Fruit fly (Drosophila melanogaster) S2 (cell line): Measurements from ENCODE around the gene CG14245.

Experiments
- CG8478 ChIP-seq: fragments of >200 bp; optimal IDR thresholded peaks from 2 replicates; lab custom pipeline; 2018
- CTCF ChIP-seq, 2 experiments: fragments of >200 bp; optimal IDR thresholded peaks; 2 replicates each; lab custom pipeline; 2018

CG14245 gene

DNA sequence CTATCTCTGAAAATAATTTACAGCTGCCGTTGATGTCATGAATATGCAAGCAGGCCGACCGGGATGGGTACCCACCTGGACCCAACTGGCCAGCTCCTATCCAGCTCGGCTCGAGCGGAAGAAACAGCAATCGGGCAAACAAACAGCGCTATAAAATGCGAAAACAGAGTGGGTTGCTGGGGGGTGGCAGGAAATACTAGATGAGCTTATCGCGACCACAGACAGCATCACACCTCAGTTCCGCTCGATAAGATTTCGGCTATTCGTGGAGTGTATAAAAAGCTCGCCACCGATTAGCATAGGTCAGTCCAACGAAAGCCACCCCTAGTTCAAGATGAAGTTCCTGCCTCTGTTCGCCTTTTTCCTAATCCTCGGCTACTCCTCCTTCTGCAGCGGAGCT, at the start of gene CG14245:
CG14245 (plus strand) TSS at position 301 of the 400 bp plus-strand sequence.
- TF ChIP-seq CTCF (optimal IDR thresholded peaks at IDR 0.05; lab: Kevin White, UChicago), result no peak
- TF ChIP-seq CG8478 (lab: Kevin White, UChicago), result no peak

- TF ChIP-seq CTCF (optimal IDR thresholded peaks at IDR 0.05; lab: Kevin White, UChicago) (no peak), CG8478 (lab: Kevin White, UChicago) (no peak)
Measured at dm6 chr3R:26681947-26682346, 46.6 kb upstream of the CG14245 start, which contains the start of gene beat-VII. Gene beat-VII (minus strand): TSS chr3R:26681966.

dm6 chr3R:26690197-26690596, 38.3 kb upstream of the CG14245 start:
- no peak for TF ChIP-seq CG8478 (lab: Kevin White, UChicago)
- no peak for TF ChIP-seq CTCF (optimal IDR thresholded peaks at IDR 0.05; lab: Kevin White, UChicago)

DNA sequence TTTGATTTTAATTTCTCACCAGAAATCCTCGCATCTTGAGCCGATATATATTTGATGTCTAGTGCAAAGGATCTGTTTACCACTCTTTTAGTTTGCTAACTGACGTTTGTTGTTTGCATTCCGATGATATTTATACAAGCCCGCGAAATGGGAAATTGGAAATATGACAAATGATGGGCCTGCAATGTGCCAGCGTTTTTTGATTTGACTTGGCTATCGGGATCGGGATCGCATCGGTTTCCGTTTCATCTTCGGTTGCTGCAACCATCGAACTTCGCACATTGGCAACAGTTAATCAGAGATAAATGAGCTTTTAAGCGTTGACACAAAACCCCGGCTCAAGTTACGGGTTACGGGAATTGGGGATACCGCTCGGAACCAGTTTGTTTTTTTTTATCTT, 35.0 kb upstream of the CG14245 start, which contains the start of gene TwdlQ:
TwdlQ (minus strand) TSS at position 101 of the 400 bp plus-strand sequence.
- TF ChIP-seq CG8478 (lab: Kevin White, UChicago) (no peak), CTCF (optimal IDR thresholded peaks at IDR 0.05; lab: Kevin White, UChicago) (no peak)

- no peak for TF ChIP-seq CG8478 (lab: Kevin White, UChicago)
- no peak for TF ChIP-seq CTCF (optimal IDR thresholded peaks at IDR 0.05; lab: Kevin White, UChicago)
Measured at dm6 chr3R:26700125-26700524, 28.4 kb upstream of the CG14245 start.

DNA sequence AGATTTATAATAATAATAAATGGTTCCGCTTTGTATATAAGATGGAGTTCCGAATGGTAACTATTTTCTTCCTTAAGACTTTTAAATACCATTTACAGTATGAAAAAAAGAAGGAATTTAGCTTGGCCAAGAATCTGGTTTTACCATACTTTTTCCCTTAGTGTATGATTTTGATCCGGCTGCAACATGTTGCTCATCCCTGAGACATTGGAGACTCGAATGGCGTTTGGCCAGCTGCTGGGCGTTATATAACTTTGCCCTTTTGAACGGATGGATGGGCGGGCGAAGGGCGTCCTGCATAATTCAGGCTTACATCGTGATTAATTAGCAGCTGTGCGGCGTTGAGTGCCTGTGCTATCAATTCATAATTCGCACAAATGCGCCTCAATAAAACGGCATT, 24.2 kb upstream of the CG14245 start:
- no peak for TF ChIP-seq CG8478 (lab: Kevin White, UChicago)
- no peak for TF ChIP-seq CTCF (optimal IDR thresholded peaks at IDR 0.05; lab: Kevin White, UChicago)

DNA sequence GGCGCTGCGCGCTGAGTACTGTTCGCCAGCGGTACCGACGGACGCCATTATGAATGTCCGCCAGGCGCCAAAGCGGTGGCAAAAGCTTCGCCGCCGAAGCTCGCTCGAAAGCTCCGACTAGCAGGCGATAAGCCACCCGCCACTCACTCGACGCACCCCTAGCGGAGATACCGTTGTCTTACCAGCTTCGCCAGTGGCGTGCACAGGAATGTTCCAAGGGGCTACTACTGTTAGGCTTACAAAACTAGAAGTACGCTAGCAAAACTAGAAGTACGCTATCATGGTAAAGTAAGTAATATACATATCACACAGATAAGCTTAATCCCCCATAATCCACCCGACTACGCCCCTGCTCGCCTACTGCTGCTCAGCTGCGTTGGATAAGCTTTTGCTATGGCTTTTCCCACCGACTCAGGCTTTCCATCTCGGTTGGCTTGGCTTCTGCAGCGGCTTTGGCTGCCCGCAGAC, 14.4 kb upstream of the CG14245 start, which contains the start of gene amon:
amon (minus strand) TSS at position 51 of the 468 bp plus-strand sequence.
- TF ChIP-seq CG8478 (lab: Kevin White, UChicago) (no peak), CTCF (optimal IDR thresholded peaks at IDR 0.05; lab: Kevin White, UChicago) (no peak)

DNA sequence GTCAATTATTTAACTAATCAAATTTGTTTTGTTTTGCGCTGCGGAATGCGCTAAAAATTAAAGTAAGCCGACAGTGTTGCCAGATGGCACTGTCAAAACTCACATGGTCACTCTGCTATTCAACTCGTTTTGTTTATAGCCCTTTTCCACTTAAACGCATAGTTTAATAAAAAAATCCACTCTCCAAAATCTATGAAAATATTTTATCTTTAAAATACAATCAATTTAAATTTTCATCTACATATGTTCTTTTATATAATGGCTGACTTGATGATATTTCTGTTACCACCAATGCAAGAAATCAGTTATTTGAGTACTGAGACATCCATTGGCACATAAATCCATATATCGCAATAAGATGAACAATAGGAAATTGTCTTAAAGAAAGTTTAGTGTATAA, 11.2 kb upstream of the CG14245 start, which contains the start of gene CG6425:
CG6425 (minus strand) TSS at position 95 of the 400 bp plus-strand sequence.
- no peak for TF ChIP-seq CG8478 (lab: Kevin White, UChicago)
- TF ChIP-seq CTCF (optimal IDR thresholded peaks at IDR 0.05; lab: Kevin White, UChicago), result peak in 1 of 2 experiments; percentile 20

DNA sequence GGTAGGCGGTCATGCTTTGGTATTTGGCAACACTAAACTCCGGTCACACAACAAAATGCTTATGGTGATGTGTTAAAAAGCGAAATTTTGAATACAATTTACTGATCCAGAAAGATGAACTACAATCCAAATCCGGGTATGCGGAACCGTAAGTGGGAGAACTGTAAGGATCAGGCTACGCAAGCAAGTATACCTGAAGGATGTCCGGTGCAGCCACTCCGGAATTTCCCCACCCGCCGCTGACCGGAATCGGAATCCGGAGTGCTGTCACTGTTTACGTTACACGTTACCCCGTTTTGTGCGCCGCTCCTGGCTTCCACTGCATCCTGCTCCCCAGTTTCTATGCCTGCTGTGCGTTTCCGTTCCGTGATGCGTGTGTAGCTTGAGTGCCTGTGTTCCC, 10.7 kb upstream of the CG14245 start, which contains the start of gene Yif1:
Yif1 (plus strand) TSS at position 8 of the 400 bp plus-strand sequence.
- no peak for TF ChIP-seq CG8478 (lab: Kevin White, UChicago)
- no peak for TF ChIP-seq CTCF (optimal IDR thresholded peaks at IDR 0.05; lab: Kevin White, UChicago)

DNA sequence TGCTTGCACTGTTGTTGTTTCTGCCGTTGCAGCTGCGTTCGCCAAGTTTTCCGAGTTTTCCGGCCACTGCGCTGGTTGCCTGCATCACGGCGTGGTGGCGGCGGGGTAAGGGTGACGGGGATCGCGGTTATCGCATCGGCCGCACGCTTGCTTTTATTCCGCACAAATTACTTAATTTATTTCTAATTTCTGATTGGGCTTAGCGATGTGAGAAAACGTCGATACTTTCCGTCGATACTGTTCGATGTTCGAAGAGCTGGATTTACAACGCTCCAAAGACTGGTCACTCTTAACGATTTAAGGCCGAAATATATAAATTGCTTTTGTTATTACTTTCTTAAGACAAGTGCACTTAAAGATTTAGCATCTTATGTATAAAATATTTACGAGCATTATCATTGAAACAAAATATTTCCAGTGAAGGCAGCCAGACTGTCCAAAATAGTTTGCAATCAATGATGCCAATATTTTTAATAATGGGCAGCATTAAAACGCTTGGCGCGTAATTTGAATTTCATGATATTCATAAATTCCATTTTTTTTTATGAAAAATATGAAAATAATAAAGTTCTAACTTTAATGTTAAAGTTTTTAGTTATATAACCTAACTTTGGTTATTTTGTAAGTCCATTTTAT, 3.4 kb upstream of the CG14245 start, which contains the start of gene CG6420:
CG6420 (minus strand) TSS at position 240 of the 636 bp plus-strand sequence.
- TF ChIP-seq CG8478 (lab: Kevin White, UChicago) (no peak), CTCF (optimal IDR thresholded peaks at IDR 0.05; lab: Kevin White, UChicago) (no peak)

- no peak for TF ChIP-seq CG8478 (lab: Kevin White, UChicago)
- no peak for TF ChIP-seq CTCF (optimal IDR thresholded peaks at IDR 0.05; lab: Kevin White, UChicago)
Measured at dm6 chr3R:26725833-26726232, 2.7 kb upstream of the CG14245 start, which contains the start of gene CG14244. Gene CG14244 (plus strand): TSS chr3R:26726133.

DNA sequence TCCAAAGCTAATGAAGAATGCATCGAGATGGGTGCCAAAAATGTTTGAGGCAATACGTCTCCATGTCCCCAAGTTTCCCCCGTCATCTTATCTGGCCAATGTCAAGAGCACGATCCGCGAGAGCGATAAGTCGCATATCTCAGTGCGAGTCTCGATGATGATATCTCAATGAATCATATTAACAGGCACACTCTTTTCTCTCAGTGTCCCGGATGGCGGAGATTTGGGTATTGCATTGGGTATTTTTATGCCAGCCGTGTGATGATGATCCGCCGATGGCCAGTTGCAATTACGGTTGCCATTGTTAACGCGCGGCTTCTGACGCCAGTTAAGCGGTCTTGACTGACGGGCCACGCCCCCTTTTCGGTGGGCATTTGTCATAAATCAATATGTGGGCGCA, 1.5 kb upstream of the CG14245 start, which contains the start of gene CG14246:
CG14246 (plus strand) TSS at position 301 of the 400 bp plus-strand sequence.
- TF ChIP-seq CG8478 (lab: Kevin White, UChicago), result no peak
- TF ChIP-seq CTCF (optimal IDR thresholded peaks at IDR 0.05; lab: Kevin White, UChicago), result no peak

DNA sequence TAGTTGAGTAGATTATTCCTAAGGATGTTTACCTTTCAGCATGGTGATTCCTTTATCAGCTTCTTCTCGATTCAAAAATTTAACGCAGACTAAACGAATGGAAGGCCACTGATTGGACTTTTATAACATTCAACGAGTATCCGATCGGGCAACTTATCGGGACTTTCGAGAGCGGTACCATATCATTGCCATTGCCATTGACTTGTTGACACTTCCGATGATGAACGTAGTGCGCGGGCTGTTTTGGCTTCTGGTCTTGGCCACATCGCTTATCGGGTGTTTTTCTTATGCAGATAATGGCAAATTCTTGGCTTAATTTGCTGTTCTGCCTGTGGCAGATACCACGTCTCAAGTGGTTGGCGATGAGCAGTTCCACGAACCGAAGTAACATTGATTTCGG, 7.7 kb downstream of the CG14245 start, which contains the start of gene CG6403:
CG6403 (minus strand) TSS at position 101 of the 400 bp plus-strand sequence.
- TF ChIP-seq CTCF (optimal IDR thresholded peaks at IDR 0.05; lab: Kevin White, UChicago), result no peak
- TF ChIP-seq CG8478 (lab: Kevin White, UChicago), result no peak

DNA sequence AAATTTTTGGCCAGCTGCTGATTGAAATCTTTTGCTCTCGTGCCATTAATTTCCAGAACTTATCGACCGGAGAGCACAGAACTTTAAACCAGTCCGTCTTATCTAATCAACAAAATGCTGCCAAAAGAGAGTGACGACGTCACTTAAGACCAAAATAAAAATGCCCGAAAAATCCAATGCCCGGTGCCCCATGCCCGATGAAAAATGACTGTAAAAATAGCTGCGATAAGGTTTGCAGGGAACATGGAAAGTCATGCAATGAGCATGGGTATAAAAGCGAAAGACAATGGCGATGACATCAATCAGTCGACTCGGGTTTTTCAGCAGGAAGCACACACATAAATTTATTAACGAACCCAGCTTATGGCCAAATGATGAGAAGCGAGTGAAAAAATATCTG, 8.8 kb downstream of the CG14245 start, which contains the start of gene CG14247:
CG14247 (plus strand) TSS at position 301 of the 400 bp plus-strand sequence.
- no peak for TF ChIP-seq CG8478 (lab: Kevin White, UChicago)
- TF ChIP-seq CTCF (optimal IDR thresholded peaks at IDR 0.05; lab: Kevin White, UChicago), result no peak

dm6 chr3R:26761695-26762094, 33.2 kb downstream of the CG14245 start:
- TF ChIP-seq CG8478 (lab: Kevin White, UChicago), result no peak
- no peak for TF ChIP-seq CTCF (optimal IDR thresholded peaks at IDR 0.05; lab: Kevin White, UChicago)
